Fruit fly (Drosophila melanogaster) whole organism, wandering third instar larva: ENCODE results near the gene CG13793.

Experiments used
- Abd-B ChIP-seq: fragments of >200 bp; optimal IDR thresholded peaks from 2 replicates; lab custom pipeline; 2017; ENCODE audit warnings: missing biosample characterization, missing genetic modification characterization
- CG32264 ChIP-seq: fragments of 200-800 bp; sonication (Bioruptor generic); optimal IDR thresholded peaks from 2 replicates; lab custom pipeline; 2016; ENCODE audit warnings: missing biosample characterization, missing genetic modification characterization
- CG9705 ChIP-seq: fragments of 200-800 bp; sonication (Bioruptor generic); optimal IDR thresholded peaks from 2 replicates; lab custom pipeline; 2018; ENCODE audit warnings: missing biosample characterization, mild to moderate bottlenecking, missing genetic modification characterization
- CrebA ChIP-seq: fragments of 200-800 bp; sonication (Bioruptor generic); optimal IDR thresholded peaks from 2 replicates; lab custom pipeline; 2016; ENCODE audit warnings: missing biosample characterization, mild to moderate bottlenecking, missing genetic modification characterization, borderline replicate concordance
- Dfd ChIP-seq: fragments of >200 bp; optimal IDR thresholded peaks from 2 replicates; lab custom pipeline; 2017; ENCODE audit warnings: missing biosample characterization, missing genetic modification characterization
- Dif ChIP-seq: fragments of 200-275, 200-300 bp; sonication (Bioruptor generic); optimal IDR thresholded peaks from 2 replicates; lab custom pipeline; 2018; ENCODE audit warnings: missing biosample characterization, missing genetic modification characterization; ENCODE audit not compliant: partially characterized antibody
- GATAd ChIP-seq: sonication (Bioruptor generic); optimal IDR thresholded peaks from 2 replicates; lab custom pipeline; 2016; ENCODE audit warnings: missing biosample characterization, missing genetic modification characterization
- HLH106 ChIP-seq: fragments of 200-800 bp; optimal IDR thresholded peaks from 3 replicates; lab custom pipeline; 2019; ENCODE audit warnings: missing biosample characterization, mild to moderate bottlenecking, missing genetic modification characterization, moderate library complexity
- Hnf4 ChIP-seq: fragments of 200-800 bp; sonication (Bioruptor generic); optimal IDR thresholded peaks from 2 replicates; lab custom pipeline; 2016; ENCODE audit warnings: missing biosample characterization, mild to moderate bottlenecking, missing genetic modification characterization
- Hr78 ChIP-seq: fragments of >200 bp; optimal IDR thresholded peaks from 2 replicates; lab custom pipeline; 2017; ENCODE audit warnings: missing biosample characterization, missing genetic modification characterization
- Hr83 ChIP-seq: fragments of 200-300 bp; sonication (Bioruptor generic); optimal IDR thresholded peaks from 2 replicates; lab custom pipeline; 2016; ENCODE audit warnings: missing biosample characterization, mild to moderate bottlenecking, missing genetic modification characterization, moderate library complexity; ENCODE audit not compliant: poor library complexity, severe bottlenecking
- Jra ChIP-seq: sonication (Bioruptor generic); optimal IDR thresholded peaks from 2 replicates; lab custom pipeline; 2016; ENCODE audit warnings: missing biosample characterization, missing genetic modification characterization
- Mio ChIP-seq: sonication (Bioruptor generic); optimal IDR thresholded peaks from 2 replicates; lab custom pipeline; 2016; ENCODE audit warnings: missing biosample characterization, missing genetic modification characterization
- Myc ChIP-seq: fragments of >200 bp; optimal IDR thresholded peaks from 2 replicates; lab custom pipeline; 2017
- N ChIP-seq: fragments of >200 bp; optimal IDR thresholded peaks from 2 replicates; lab custom pipeline; 2018; ENCODE audit warnings: missing biosample characterization, missing external identifiers, missing genetic modification characterization
- OdsH ChIP-seq: fragments of 200-800 bp; sonication (Bioruptor generic); optimal IDR thresholded peaks from 2 replicates; lab custom pipeline; 2016; ENCODE audit warnings: missing biosample characterization, mild to moderate bottlenecking, missing genetic modification characterization
- Rel ChIP-seq, 2 experiments: fragments of 200-800 bp; sonication (Bioruptor generic) in 1 of 2; optimal IDR thresholded peaks; 2 replicates in 1 of 2; 3 replicates in 1 of 2; lab custom pipeline; 2016 to 2019; ENCODE audit warnings: mild to moderate bottlenecking in 2 of 2, missing biosample characterization in 2 of 2, missing genetic modification characterization in 2 of 2, moderate library complexity in 1 of 2
- Sp1 ChIP-seq: fragments of 200-800 bp; sonication (Bioruptor generic); optimal IDR thresholded peaks from 3 replicates; lab custom pipeline; 2019; ENCODE audit warnings: missing biosample characterization, mild to moderate bottlenecking, missing genetic modification characterization, moderate library complexity
- Vsx2 ChIP-seq: fragments of 200-300, 225-300 bp; sonication (Bioruptor generic); optimal IDR thresholded peaks from 2 replicates; lab custom pipeline; 2018; ENCODE audit warnings: missing biosample characterization, missing genetic modification characterization; ENCODE audit not compliant: partially characterized antibody
- br ChIP-seq: fragments of 200-800 bp; sonication (Bioruptor generic); optimal IDR thresholded peaks from 2 replicates; lab custom pipeline; 2016; ENCODE audit warnings: missing biosample characterization, missing genetic modification characterization
- brk ChIP-seq: fragments of 200-800 bp; sonication (Bioruptor generic); optimal IDR thresholded peaks from 2 replicates; lab custom pipeline; 2016; ENCODE audit warnings: missing biosample characterization, mild to moderate bottlenecking, missing genetic modification characterization
- dl ChIP-seq, 2 experiments: fragments of 175-275, 200-275 bp in 1 of 2; fragments of 200-275 bp in 1 of 2; sonication (Bioruptor generic); optimal IDR thresholded peaks; lab custom pipeline; 2018; ENCODE audit warnings: mild to moderate bottlenecking in 2 of 2, missing biosample characterization in 2 of 2, missing genetic modification characterization in 2 of 2, moderate library complexity in 2 of 2; ENCODE audit not compliant: partially characterized antibody in 2 of 2, insufficient read depth in 1 of 2
- dmrt93B ChIP-seq: fragments of 200-800 bp; sonication (Bioruptor generic); optimal IDR thresholded peaks from 2 replicates; lab custom pipeline; 2018; ENCODE audit warnings: missing biosample characterization, mild to moderate bottlenecking, missing genetic modification characterization
- dsf ChIP-seq: sonication (Bioruptor generic); optimal IDR thresholded peaks from 2 replicates; lab custom pipeline; 2016; ENCODE audit warnings: missing biosample characterization, missing genetic modification characterization, borderline replicate concordance
- ey ChIP-seq: fragments of 200-800 bp; sonication (Bioruptor generic); optimal IDR thresholded peaks from 2 replicates; lab custom pipeline; 2016; ENCODE audit warnings: missing biosample characterization, missing genetic modification characterization
- foxo ChIP-seq, 2 experiments: fragments of 200-800 bp; sonication (Bioruptor generic); optimal IDR thresholded peaks; 2 replicates in 1 of 2; 3 replicates in 1 of 2; lab custom pipeline; 2016 to 2017; ENCODE audit warnings: missing biosample characterization in 2 of 2, missing genetic modification characterization in 2 of 2
- fru ChIP-seq: fragments of 200-800 bp; sonication (Bioruptor generic); optimal IDR thresholded peaks from 3 replicates; lab custom pipeline; 2016; ENCODE audit warnings: missing biosample characterization, mild to moderate bottlenecking, missing genetic modification characterization
- h ChIP-seq: fragments of 200-800 bp; sonication (Bioruptor generic); optimal IDR thresholded peaks from 3 replicates; lab custom pipeline; 2016; ENCODE audit warnings: missing biosample characterization, mild to moderate bottlenecking, missing genetic modification characterization
- jim ChIP-seq: fragments of 175-275, 200-325 bp; sonication (Bioruptor generic); optimal IDR thresholded peaks from 2 replicates; lab custom pipeline; 2016; ENCODE audit warnings: missing biosample characterization, mild to moderate bottlenecking, missing genetic modification characterization
- lola ChIP-seq: fragments of >200 bp; optimal IDR thresholded peaks from 2 replicates; lab custom pipeline; 2017; ENCODE audit warnings: missing biosample characterization, missing genetic modification characterization
- pan ChIP-seq: fragments of >200 bp; optimal IDR thresholded peaks from 2 replicates; lab custom pipeline; 2017
- psq ChIP-seq: fragments of 200-800 bp; sonication (Bioruptor generic); optimal IDR thresholded peaks from 3 replicates; lab custom pipeline; 2017; ENCODE audit warnings: missing biosample characterization, mild to moderate bottlenecking, missing genetic modification characterization, moderate library complexity
- rgr ChIP-seq: fragments of 200-800 bp; sonication (Bioruptor generic); optimal IDR thresholded peaks from 3 replicates; lab custom pipeline; 2016; ENCODE audit warnings: missing biosample characterization, mild to moderate bottlenecking, missing genetic modification characterization
- sage ChIP-seq: fragments of 200-800 bp; sonication (Bioruptor generic); optimal IDR thresholded peaks from 2 replicates; lab custom pipeline; 2016; ENCODE audit warnings: missing biosample characterization, mild to moderate bottlenecking, missing genetic modification characterization
- sv ChIP-seq: fragments of 200-800 bp; sonication (Bioruptor generic); optimal IDR thresholded peaks from 3 replicates; lab custom pipeline; 2016; ENCODE audit warnings: missing biosample characterization, missing genetic modification characterization
- tai ChIP-seq: sonication (Bioruptor generic); optimal IDR thresholded peaks from 2 replicates; lab custom pipeline; 2016; ENCODE audit warnings: missing biosample characterization, missing genetic modification characterization
- usp ChIP-seq: fragments of >200 bp; optimal IDR thresholded peaks from 2 replicates; lab custom pipeline; 2017; ENCODE audit warnings: missing biosample characterization, missing genetic modification characterization
- woc ChIP-seq: sonication (Bioruptor generic); optimal IDR thresholded peaks from 2 replicates; lab custom pipeline; 2016; ENCODE audit warnings: missing biosample characterization, mild to moderate bottlenecking, missing genetic modification characterization

CG13793 gene

dm6 chr2L:7685290-7685689 lies 34.0 kb downstream of the CG13793 start:
- TF ChIP-seq CrebA (GFP tag; lab: Kevin White, UChicago) (peak; percentile 50), h (GFP tag; lab: Kevin White, UChicago) (peak; percentile 69), Rel (GFP tag; optimal IDR thresholded peaks at IDR 0.05; lab: Kevin White, UChicago) (no peak), Rel (tag; optimal IDR thresholded peaks at IDR 0.05; lab: Kevin White, UChicago) (peak; percentile 35), HLH106 (tag; lab: Kevin White, UChicago) (no peak), Hnf4 (GFP tag; lab: Kevin White, UChicago) (no peak)

- TF ChIP-seq Abd-B (GFP tag; lab: Kevin White, UChicago) (no peak), Dfd (no peak), foxo (GFP tag; optimal IDR thresholded peaks at IDR 0.05; lab: Kevin White, UChicago) (no peak), Hr83 (no peak), CrebA (GFP tag; lab: Kevin White, UChicago) (no peak), Hnf4 (GFP tag; lab: Kevin White, UChicago) (no peak), fru (no peak), tai (GFP tag; lab: Kevin White, UChicago) (no peak), sv (GFP tag; lab: Kevin White, UChicago) (no peak), Dif (GFP tag; lab: Kevin White, UChicago) (no peak), Jra (GFP tag; lab: Kevin White, UChicago) (no peak), HLH106 (tag; lab: Kevin White, UChicago) (no peak)
These were observed 39.0 kb downstream of the CG13793 start for dm6 chr2L:7680298-7680697.

dm6 chr2L:7678095-7678784 lies 41.0 kb downstream of the CG13793 start:
- TF ChIP-seq Dfd (no peak), Jra (GFP tag; lab: Kevin White, UChicago) (peak; percentile 32), Hr78 (GFP tag; lab: Kevin White, UChicago) (no peak), Hnf4 (GFP tag; lab: Kevin White, UChicago) (no peak), Sp1 (GFP tag; lab: Kevin White, UChicago) (no peak), CG9705 (GFP tag; lab: Kevin White, UChicago) (no peak), ey (no peak), Dif (GFP tag; lab: Kevin White, UChicago) (peak; percentile 26), Abd-B (GFP tag; lab: Kevin White, UChicago) (no peak), pan (lab: Kevin White, UChicago) (no peak), fru (no peak), psq (GFP tag; lab: Kevin White, UChicago) (no peak), br (GFP tag; lab: Kevin White, UChicago) (peak; percentile 15), Myc (lab: Kevin White, UChicago) (no peak), dsf (GFP tag; lab: Kevin White, UChicago) (no peak), CG32264 (GFP tag; lab: Kevin White, UChicago) (no peak), Vsx2 (peak; percentile 87), GATAd (GFP tag; lab: Kevin White, UChicago) (no peak), dmrt93B (GFP tag; lab: Kevin White, UChicago) (no peak), tai (GFP tag; lab: Kevin White, UChicago) (no peak), dl (GFP tag; optimal IDR thresholded peaks at IDR 0.05; lab: Kevin White, UChicago; ENCODE audit: insufficient read depth in 1 of 2, partially characterized antibody in 2 of 2) (no peak), lola (GFP tag; lab: Kevin White, UChicago) (no peak), brk (GFP tag; lab: Kevin White, UChicago) (no peak), CrebA (GFP tag; lab: Kevin White, UChicago) (no peak), HLH106 (tag; lab: Kevin White, UChicago) (no peak), jim (GFP tag; lab: Kevin White, UChicago) (no peak), sv (GFP tag; lab: Kevin White, UChicago) (no peak), usp (GFP tag; lab: Kevin White, UChicago) (no peak), h (GFP tag; lab: Kevin White, UChicago) (peak; percentile 46), Mio (GFP tag; lab: Kevin White, UChicago) (no peak), foxo (GFP tag; optimal IDR thresholded peaks at IDR 0.05; lab: Kevin White, UChicago) (no peak), sage (GFP tag; lab: Kevin White, UChicago) (no peak), N (GFP tag; lab: Kevin White, UChicago) (no peak), OdsH (no peak), Rel (GFP tag; optimal IDR thresholded peaks at IDR 0.05; lab: Kevin White, UChicago) (no peak), Rel (tag; optimal IDR thresholded peaks at IDR 0.05; lab: Kevin White, UChicago) (peak; percentile 99), woc (GFP tag; lab: Kevin White, UChicago) (no peak), rgr (GFP tag; lab: Kevin White, UChicago) (peak; percentile 43), Hr83 (peak; percentile 19)
